Fruit fly (Drosophila melanogaster) whole organism, pupa: ENCODE data around the gene CG32695.

ENCODE experiments used
- CG10348 ChIP-seq: fragments of 200-800 bp; sonication (Bioruptor generic); IDR thresholded peaks from 2 replicates; pipeline ENCODE4 v1.3.6; 2022; ENCODE audit warnings: missing biosample characterization, missing genetic modification characterization
- CG12605 ChIP-seq: fragments of 200-800 bp; sonication (Bioruptor generic); IDR thresholded peaks from 2 replicates; pipeline ENCODE4 v1.3.6; 2022; ENCODE audit warnings: missing biosample characterization, missing genetic modification characterization
- CG13204 ChIP-seq: fragments of 200-800 bp; sonication (Bioruptor generic); optimal IDR thresholded peaks from 2 replicates; lab custom pipeline; 2018; ENCODE audit warnings: missing biosample characterization, mild to moderate bottlenecking, missing genetic modification characterization, moderate library complexity
- CG14655 ChIP-seq: fragments of 200-800 bp; sonication (Bioruptor generic); optimal IDR thresholded peaks from 3 replicates; lab custom pipeline; 2017; ENCODE audit warnings: mild to moderate bottlenecking, missing biosample characterization, missing genetic modification reagents, missing genetic modification characterization
- CG15710 ChIP-seq: fragments of 200-800 bp; sonication (Bioruptor generic); optimal IDR thresholded peaks from 2 replicates; lab custom pipeline; 2018; ENCODE audit warnings: missing biosample characterization, mild to moderate bottlenecking, missing genetic modification characterization, moderate library complexity
- CG17806 ChIP-seq: fragments of 200-800 bp; sonication (Bioruptor generic); optimal IDR thresholded peaks from 2 replicates; lab custom pipeline; 2018; ENCODE audit warnings: missing biosample characterization, mild to moderate bottlenecking, missing genetic modification characterization, moderate library complexity
- CG32121 ChIP-seq: fragments of 200-800 bp; sonication (Bioruptor generic); IDR thresholded peaks from 2 replicates; pipeline ENCODE4 v1.3.6; 2022; ENCODE audit warnings: missing biosample characterization, missing genetic modification characterization
- CG34367 ChIP-seq: fragments of 200-800 bp; sonication (Bioruptor generic); optimal IDR thresholded peaks from 2 replicates; lab custom pipeline; 2018; ENCODE audit warnings: missing biosample characterization, mild to moderate bottlenecking, missing genetic modification characterization
- CG4496 ChIP-seq: fragments of 200-800 bp; sonication (Bioruptor generic); IDR thresholded peaks from 3 replicates; pipeline ENCODE4 v1.3.6; 2022; ENCODE audit warnings: missing biosample characterization, missing genetic modification characterization
- CG8159 ChIP-seq: fragments of 200-800 bp; sonication (Bioruptor generic); optimal IDR thresholded peaks from 3 replicates; lab custom pipeline; 2018; ENCODE audit warnings: missing biosample characterization, mild to moderate bottlenecking, missing genetic modification characterization, moderate library complexity
- CG8301 ChIP-seq: fragments of 200-800 bp; sonication (Bioruptor generic); optimal IDR thresholded peaks from 2 replicates; lab custom pipeline; 2018; ENCODE audit warnings: missing biosample characterization, mild to moderate bottlenecking, missing genetic modification characterization
- CG9948 ChIP-seq: fragments of 200-800 bp; sonication (Bioruptor generic); optimal IDR thresholded peaks from 2 replicates; lab custom pipeline; 2018; ENCODE audit warnings: missing biosample characterization, mild to moderate bottlenecking, missing genetic modification characterization, moderate library complexity
- D1 ChIP-seq: fragments of 200-800 bp; sonication (Bioruptor generic); optimal IDR thresholded peaks from 2 replicates; lab custom pipeline; 2018; ENCODE audit warnings: missing biosample characterization, mild to moderate bottlenecking, missing genetic modification characterization, moderate library complexity
- EcR ChIP-seq: fragments of 200-800 bp; sonication (Bioruptor generic); optimal IDR thresholded peaks from 3 replicates; lab custom pipeline; 2019; ENCODE audit warnings: missing biosample characterization, missing genetic modification characterization, mild to moderate bottlenecking, moderate library complexity, missing genetic modification reagents
- Ets98B ChIP-seq: fragments of 200-800 bp; sonication (Bioruptor generic); IDR thresholded peaks from 2 replicates; pipeline ENCODE4 v1.3.6; 2022; ENCODE audit warnings: missing biosample characterization, missing genetic modification characterization
- Pif1A ChIP-seq: fragments of 200-800 bp; sonication (Bioruptor generic); optimal IDR thresholded peaks from 3 replicates; lab custom pipeline; 2016; ENCODE audit warnings: missing biosample characterization, missing genetic modification characterization
- Pif1B ChIP-seq: fragments of 200-800 bp; sonication (Bioruptor generic); optimal IDR thresholded peaks from 3 replicates; lab custom pipeline; 2016; ENCODE audit warnings: missing biosample characterization, missing genetic modification characterization
- Snoo ChIP-seq: fragments of 200-800 bp; sonication (Bioruptor generic); optimal IDR thresholded peaks from 3 replicates; lab custom pipeline; 2017; ENCODE audit warnings: missing biosample characterization, mild to moderate bottlenecking, missing genetic modification characterization, inconsistent platforms
- fd96Ca ChIP-seq: fragments of 200-800 bp; sonication (Bioruptor generic); IDR thresholded peaks from 3 replicates; pipeline ENCODE4 v1.3.6; 2022; ENCODE audit warnings: missing biosample characterization, missing genetic modification characterization
- gl ChIP-seq: fragments of 200-800 bp; sonication (Bioruptor generic); optimal IDR thresholded peaks from 2 replicates; lab custom pipeline; 2018; ENCODE audit warnings: missing biosample characterization, mild to moderate bottlenecking, missing genetic modification characterization
- rn ChIP-seq: fragments of 200-800 bp; sonication (Bioruptor generic); IDR thresholded peaks from 2 replicates; pipeline ENCODE4 v1.3.6; 2022; ENCODE audit warnings: missing biosample characterization, missing genetic modification characterization

The CG32695 gene

dm6 chrX:9881746-9882145 lies 7.9 kb upstream of the CG32695 start, which contains the start of gene CG9689:
Gene CG9689, plus strand, starts transcription at chrX:9881953.
- TF ChIP-seq Snoo (tag; lab: Kevin White, UChicago) = no peak
- no peak for TF ChIP-seq CG15710 (tag; lab: Kevin White, UChicago)
- no peak for TF ChIP-seq rn
- TF ChIP-seq CG9948 (tag; lab: Kevin White, UChicago) = no peak
- no peak for TF ChIP-seq CG32121 (GFP tag; lab: Robert Waterston, UW)
- TF ChIP-seq Pif1A = no peak
- no peak for TF ChIP-seq CG8159
- TF ChIP-seq EcR (GFP tag; lab: Kevin White, UChicago) = peak; percentile 40
- TF ChIP-seq CG13204 (GFP tag; lab: Kevin White, UChicago) = peak; percentile 14

dm6 chrX:9879570-9879969 lies 5.7 kb upstream of the CG32695 start, which contains the start of gene CG9686:
Gene CG9686, plus strand, starts transcription at chrX:9879870.
- TF ChIP-seq D1 (no peak), Snoo (tag; lab: Kevin White, UChicago) (no peak), EcR (GFP tag; lab: Kevin White, UChicago) (no peak), CG32121 (GFP tag; lab: Robert Waterston, UW) (no peak), CG12605 (no peak), CG15710 (tag; lab: Kevin White, UChicago) (no peak), CG9948 (tag; lab: Kevin White, UChicago) (no peak), CG10348 (GFP tag; lab: Robert Waterston, UW) (no peak), CG13204 (GFP tag; lab: Kevin White, UChicago) (no peak), CG4496 (no peak), CG17806 (tag; lab: Kevin White, UChicago) (no peak), CG8159 (no peak), Pif1B (GFP tag; lab: Kevin White, UChicago) (no peak), rn (no peak), fd96Ca (GFP tag; lab: Robert Waterston, UW) (no peak), gl (tag; lab: Kevin White, UChicago) (no peak), CG8301 (no peak), CG34367 (tag; lab: Kevin White, UChicago) (no peak), CG14655 (GFP tag; lab: Kevin White, UChicago) (no peak), Ets98B (GFP tag; lab: Robert Waterston, UW) (no peak)

dm6 chrX:9878125-9878524 lies 4.3 kb upstream of the CG32695 start, which contains the start of gene CG1468:
Gene CG1468, plus strand, starts transcription at chrX:9878422.
- TF ChIP-seq CG17806 (tag; lab: Kevin White, UChicago) (no peak), CG8301 (no peak), Snoo (tag; lab: Kevin White, UChicago) (no peak), Pif1A (no peak), CG12605 (no peak), CG14655 (GFP tag; lab: Kevin White, UChicago) (no peak), rn (no peak), Pif1B (GFP tag; lab: Kevin White, UChicago) (no peak), CG15710 (tag; lab: Kevin White, UChicago) (no peak), CG13204 (GFP tag; lab: Kevin White, UChicago) (no peak), CG9948 (tag; lab: Kevin White, UChicago) (no peak), Ets98B (GFP tag; lab: Robert Waterston, UW) (no peak)

- TF ChIP-seq Ets98B (GFP tag; lab: Robert Waterston, UW) (no peak), CG32121 (GFP tag; lab: Robert Waterston, UW) (no peak), Pif1B (GFP tag; lab: Kevin White, UChicago) (no peak), CG8159 (no peak), CG4496 (no peak), gl (tag; lab: Kevin White, UChicago) (no peak), CG15710 (tag; lab: Kevin White, UChicago) (no peak), Snoo (tag; lab: Kevin White, UChicago) (no peak), CG10348 (GFP tag; lab: Robert Waterston, UW) (no peak), CG14655 (GFP tag; lab: Kevin White, UChicago) (no peak), CG8301 (no peak), D1 (no peak), rn (no peak), CG9948 (tag; lab: Kevin White, UChicago) (no peak), CG34367 (tag; lab: Kevin White, UChicago) (no peak), CG17806 (tag; lab: Kevin White, UChicago) (no peak)
Measured at dm6 chrX:9877240-9877639, 3.4 kb upstream of the CG32695 start.

DNA sequence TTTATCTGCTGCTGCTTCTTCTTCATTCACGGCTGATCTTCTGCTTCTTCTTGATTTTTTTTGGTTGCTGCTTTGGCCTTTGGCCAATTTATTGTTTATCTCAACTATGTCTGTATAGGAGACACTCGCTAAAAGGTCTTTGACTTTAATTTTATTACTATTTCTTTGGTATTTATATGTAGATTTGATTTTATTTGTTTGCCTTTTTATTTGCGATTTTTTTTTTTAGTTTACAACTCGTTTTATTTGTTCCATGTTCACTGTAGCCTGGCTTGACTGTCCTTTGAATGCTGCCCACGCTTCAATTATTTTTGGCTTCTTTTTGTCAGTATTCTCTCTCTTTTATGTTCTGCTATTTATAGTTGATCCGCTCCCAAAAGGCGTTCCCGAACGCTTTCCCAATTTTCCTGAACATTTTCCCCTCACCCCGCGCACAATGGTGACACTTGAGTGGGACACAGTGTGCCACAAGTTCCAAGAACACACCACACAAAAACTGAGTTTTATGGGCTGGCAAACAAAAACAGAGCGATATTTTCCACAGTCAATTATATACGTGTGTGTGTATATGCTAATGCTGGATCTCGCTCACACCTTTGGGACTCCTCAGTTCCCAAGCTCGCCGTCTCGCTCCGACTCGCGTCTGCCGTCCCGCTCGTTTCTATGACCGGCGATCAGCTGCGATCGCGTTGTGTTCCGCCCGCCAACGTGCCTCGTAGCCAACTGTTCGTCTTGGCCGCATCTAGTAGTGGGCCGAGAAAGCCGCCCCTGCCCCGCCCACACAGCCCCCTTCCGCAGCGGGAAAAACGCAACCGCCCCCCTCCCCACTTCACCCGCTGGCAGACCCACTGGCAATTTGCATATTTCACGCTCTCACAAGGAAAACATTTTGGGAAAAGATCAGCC lies 2.3 kb upstream of the CG32695 start, which contains the start of gene CG15247:
CG15247 (minus strand) TSS at position 725 of the 906 bp plus-strand sequence.
- TF ChIP-seq CG15710 (tag; lab: Kevin White, UChicago) (no peak), CG12605 (peak; percentile 25; the same call in 1 of the 2 replicates), Pif1A (peak; percentile 1), CG10348 (GFP tag; lab: Robert Waterston, UW) (0 out of 2 replicates have a peak, but pooled peaks have one; percentile 19), Ets98B (GFP tag; lab: Robert Waterston, UW) (peak; percentile 81), CG9948 (tag; lab: Kevin White, UChicago) (no peak), CG14655 (GFP tag; lab: Kevin White, UChicago) (peak; percentile 12), CG4496 (peak; percentile 73), rn (peak; percentile 39; the same call in 1 of the 2 replicates), CG17806 (tag; lab: Kevin White, UChicago) (no peak), fd96Ca (GFP tag; lab: Robert Waterston, UW) (no peak), CG8159 (no peak), CG34367 (tag; lab: Kevin White, UChicago) (no peak), Snoo (tag; lab: Kevin White, UChicago) (no peak), CG8301 (peak; percentile 18), EcR (GFP tag; lab: Kevin White, UChicago) (no peak), CG32121 (GFP tag; lab: Robert Waterston, UW) (peak; percentile 76; the same call in 1 of the 2 replicates)
